Fruit fly (Drosophila melanogaster): ENCODE results near the gene ATPsynE.

DNA sequence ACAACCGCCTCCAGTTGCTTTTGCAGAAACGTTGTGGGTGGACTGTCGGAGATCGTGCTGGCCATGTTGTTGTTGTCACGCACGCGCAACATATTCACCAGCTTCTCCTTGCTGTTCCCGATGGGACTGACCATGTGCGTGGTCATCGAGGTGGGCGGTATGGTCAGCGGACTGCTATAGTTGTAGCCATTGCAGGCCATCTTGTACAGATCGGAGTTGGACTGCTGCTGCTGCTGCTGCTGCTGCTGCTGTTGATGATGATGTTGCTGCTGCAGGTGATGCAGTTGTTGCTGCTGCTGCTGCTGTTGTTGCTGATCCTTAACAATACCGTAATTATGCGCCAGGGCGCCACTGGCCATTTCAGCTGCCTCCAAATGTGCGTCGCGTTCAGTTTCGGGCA lies 18.0 kb downstream of the ATPsynE start:
- TF ChIP-seq CG1832 (GFP tag; optimal IDR thresholded peaks at IDR 0.05), result no peak
- TF ChIP-seq lab (GFP tag; optimal IDR thresholded peaks at IDR 0.05), result no peak
